Worm (Caenorhabditis elegans): ENCODE data around the gene acdh-2.

DNA sequence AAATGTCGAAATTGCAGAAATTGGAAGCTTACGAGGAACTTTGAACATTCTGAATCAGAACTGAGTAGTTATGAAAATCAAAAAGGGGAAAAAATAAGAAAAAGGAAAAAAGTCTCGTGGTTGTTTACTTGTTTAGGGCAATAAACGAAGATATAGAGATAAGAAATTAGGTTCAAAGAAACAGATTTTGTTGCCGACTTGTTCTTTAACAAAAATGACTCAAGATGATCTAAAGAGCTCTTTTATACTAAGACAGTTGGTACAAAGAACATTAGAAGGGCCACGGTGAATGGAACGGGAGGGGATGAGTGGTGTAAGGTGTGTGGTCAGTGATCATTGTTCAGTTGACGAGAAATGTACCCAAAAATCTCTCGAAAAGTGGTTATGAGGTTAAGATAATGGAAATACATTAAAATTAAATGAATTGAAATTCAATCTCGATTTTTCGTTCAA is at the start of gene acdh-2:
- TF ChIP-seq ama-1 (optimal IDR thresholded peaks at IDR 0.05) (no peak), B0310.2 (tag; optimal IDR thresholded peaks at IDR 0.05) (no peak), scrt-1 (GFP tag; IDR thresholded peaks at IDR 0.05) (no peak), flt-1 (GFP tag; IDR thresholded peaks at IDR 0.05) (no peak), tbx-37 (GFP tag; conservative IDR thresholded peaks at IDR 0.05) (no peak), hmg-4 (GFP tag; optimal IDR thresholded peaks at IDR 0.05) (no peak), ceh-13 (GFP tag; optimal IDR thresholded peaks at IDR 0.05) (no peak), tra-4 (tag; optimal IDR thresholded peaks at IDR 0.05) (no peak), hmbx-1 (tag; optimal IDR thresholded peaks at IDR 0.05) (no peak), pes-1 (GFP tag; IDR thresholded peaks at IDR 0.05) (no peak), ceh-36 (tag; optimal IDR thresholded peaks at IDR 0.05) (no peak)
